Worm (Caenorhabditis elegans) whole organism, L1 larva: Measurements from ENCODE around the gene F53E10.5.
A peak's percentile ranks its signal among the peaks of the same experiment; 100 is the strongest.

Source experiments
- egl-27 ChIP-seq, 2 experiments: fragments of 150-350 bp in 1 of 2; sonication (generic microtip); optimal IDR thresholded peaks; 3 replicates each; lab custom pipeline; 2017 to 2018; ENCODE audit warnings: missing biosample characterization in 2 of 2, missing genetic modification characterization in 2 of 2, missing genetic modification reagents in 2 of 2
- hpl-2 ChIP-seq: fragments of 150-350 bp; optimal IDR thresholded peaks from 2 replicates; lab custom pipeline; 2014; ENCODE audit warnings: missing biosample characterization, missing genetic modification reagents, missing genetic modification characterization
- nhr-12 ChIP-seq: sonication (generic microtip); optimal IDR thresholded peaks from 2 replicates; lab custom pipeline; 2017; ENCODE audit warnings: missing biosample characterization, missing genetic modification characterization
- sptf-1 ChIP-seq: fragments of 150-350 bp; optimal IDR thresholded peaks from 2 replicates; lab custom pipeline; 2014; ENCODE audit warnings: missing biosample characterization, missing genetic modification characterization
- unc-130 ChIP-seq: fragments of 150-350 bp; optimal IDR thresholded peaks from 2 replicates; lab custom pipeline; 2017; ENCODE audit warnings: missing biosample characterization, missing genetic modification characterization, inconsistent platforms

- TF ChIP-seq egl-27 (tag; optimal IDR thresholded peaks at IDR 0.05; lab: Kevin White, UChicago) (no peak), unc-130 (tag; lab: Kevin White, UChicago) (peak; percentile 21), nhr-12 (no peak), sptf-1 (tag; lab: Kevin White, UChicago) (no peak), hpl-2 (peak; percentile 51)
These were observed 1.8 kb upstream of the F53E10.5 start for ce11 chrV:2600543-2600942.
